Fruit fly (Drosophila melanogaster): ENCODE measurements around the gene Rab11.

Rab11 gene

dm6 chr3R:21096532-21097143 is 14.6 kb upstream of the Rab11 start (continued):
- no peak for TF ChIP-seq CG17385 (GFP tag; optimal IDR thresholded peaks at IDR 0.05)
- TF ChIP-seq sug (tag; optimal IDR thresholded peaks at IDR 0.05): no peak
- no peak for TF ChIP-seq az2 (GFP tag; optimal IDR thresholded peaks at IDR 0.05)
- TF ChIP-seq kah (GFP tag; optimal IDR thresholded peaks at IDR 0.05): no peak
- TF ChIP-seq CG13624 (GFP tag; optimal IDR thresholded peaks at IDR 0.05): no peak
- no peak for TF ChIP-seq CG7357 (GFP tag; IDR thresholded peaks at IDR 0.05)
- no peak for TF ChIP-seq CG4854 (GFP tag; optimal IDR thresholded peaks at IDR 0.05)
- 0 out of 2 replicates have a peak, but pooled peaks have one; percentile 6 for TF ChIP-seq Scr (GFP tag; IDR thresholded peaks at IDR 0.05; ENCODE audit: partially characterized antibody)
- TF ChIP-seq CG33557 (GFP tag; optimal IDR thresholded peaks at IDR 0.05): no peak
- TF ChIP-seq Mad (GFP tag; optimal IDR thresholded peaks at IDR 0.05): no peak
- peak; percentile 42; the same call in 1 of the 4 replicates for TF ChIP-seq Dll (GFP tag; IDR thresholded peaks at IDR 0.05; ENCODE audit: partially characterized antibody)
- 0 out of 2 replicates have a peak, but pooled peaks have one; percentile 10 for TF ChIP-seq MBD-R2 (GFP tag; IDR thresholded peaks at IDR 0.05)
- peak; percentile 27 for TF ChIP-seq chn (GFP tag; optimal IDR thresholded peaks at IDR 0.05)
- TF ChIP-seq CG1233 (GFP tag; optimal IDR thresholded peaks at IDR 0.05): no peak
- TF ChIP-seq zen2 (GFP tag; IDR thresholded peaks at IDR 0.05; ENCODE audit: partially characterized antibody): no peak
- no peak for TF ChIP-seq C15 (GFP tag; IDR thresholded peaks at IDR 0.05)
- peak; percentile 39; the same call in 1 of the 3 replicates for TF ChIP-seq CG6791 (GFP tag; IDR thresholded peaks at IDR 0.05; ENCODE audit: partially characterized antibody)
- TF ChIP-seq dan (GFP tag; IDR thresholded peaks at IDR 0.05): no peak
- TF ChIP-seq dpn (GFP tag; optimal IDR thresholded peaks at IDR 0.05): no peak
- TF ChIP-seq CG15011 (GFP tag; optimal IDR thresholded peaks at IDR 0.05): no peak
- TF ChIP-seq Hr51 (GFP tag; optimal IDR thresholded peaks at IDR 0.05): no peak
- TF ChIP-seq Trl (optimal IDR thresholded peaks at IDR 0.05): peak; percentile 70 to 72
- TF ChIP-seq Trl (GFP tag; optimal IDR thresholded peaks at IDR 0.05): no peak
- TF ChIP-seq CG10147 (GFP tag; optimal IDR thresholded peaks at IDR 0.05): no peak
- no peak for TF ChIP-seq CG13287 (GFP tag; IDR thresholded peaks at IDR 0.05; ENCODE audit: partially characterized antibody)
- TF ChIP-seq nerfin-1 (tag; optimal IDR thresholded peaks at IDR 0.05): peak; percentile 30
- 0 out of 3 replicates have a peak, but pooled peaks have one; percentile 13 for TF ChIP-seq gce (GFP tag; IDR thresholded peaks at IDR 0.05)
- no peak for TF ChIP-seq CG12659 (GFP tag; optimal IDR thresholded peaks at IDR 0.05)
- no peak for TF ChIP-seq CG18619 (GFP tag; optimal IDR thresholded peaks at IDR 0.05)
- no peak for TF ChIP-seq hkb (optimal IDR thresholded peaks at IDR 0.05)
- TF ChIP-seq hkb (GFP tag; IDR thresholded peaks at IDR 0.05): 0 out of 2 replicates have a peak, but pooled peaks have one; percentile 14
- no peak for TF ChIP-seq trem (tag; optimal IDR thresholded peaks at IDR 0.05)
- TF ChIP-seq Atf6 (GFP tag; IDR thresholded peaks at IDR 0.05): no peak
- no peak for TF ChIP-seq sisA (GFP tag; IDR thresholded peaks at IDR 0.05)
- TF ChIP-seq tll (GFP tag; optimal IDR thresholded peaks at IDR 0.05): peak in 1 of 2 experiments; percentile 32
- no peak for TF ChIP-seq Eip74EF (GFP tag; optimal IDR thresholded peaks at IDR 0.05)
- no peak for TF ChIP-seq CG17186 (GFP tag; optimal IDR thresholded peaks at IDR 0.05)
- 0 out of 3 replicates have a peak, but pooled peaks have one; percentile 11 for TF ChIP-seq sr (GFP tag; IDR thresholded peaks at IDR 0.05)
- TF ChIP-seq YL-1 (GFP tag; optimal IDR thresholded peaks at IDR 0.05): no peak
- peak; percentile 55 for TF ChIP-seq cg (GFP tag; optimal IDR thresholded peaks at IDR 0.05)
- no peak for TF ChIP-seq zen (tag; optimal IDR thresholded peaks at IDR 0.05)
- peak in 1 of 2 experiments; percentile 18 for TF ChIP-seq insv (GFP tag; optimal IDR thresholded peaks at IDR 0.05)
- TF ChIP-seq CG6689 (GFP tag; IDR thresholded peaks at IDR 0.05): peak; percentile 49

All from whole organism, embryonic.